Fruit fly (Drosophila melanogaster) whole organism, embryonic: Measurements from ENCODE around the gene CG14043.
A peak's percentile ranks its signal among the peaks of the same experiment; 100 is the strongest.

Experiments used
- ATbp ChIP-seq: fragments of 200-800 bp; sonication (Bioruptor generic); optimal IDR thresholded peaks from 2 replicates; lab custom pipeline; 2017; ENCODE audit warnings: missing biosample characterization, mild to moderate bottlenecking, missing genetic modification characterization, missing genetic modification reagents
- Asciz ChIP-seq: fragments of 200-800 bp; sonication (Bioruptor generic); optimal IDR thresholded peaks from 2 replicates; lab custom pipeline; 2017; ENCODE audit warnings: missing biosample characterization, mild to moderate bottlenecking, missing genetic modification characterization, missing genetic modification reagents
- Atf-2 ChIP-seq: fragments of 200-800 bp; sonication (Bioruptor generic); optimal IDR thresholded peaks from 2 replicates; lab custom pipeline; 2016; ENCODE audit warnings: missing biosample characterization, missing genetic modification characterization
- BEAF-32 ChIP-seq: fragments of 200-800 bp; sonication (Bioruptor generic); optimal IDR thresholded peaks from 3 replicates; lab custom pipeline; 2017; ENCODE audit warnings: missing biosample characterization, missing genetic modification characterization, mild to moderate bottlenecking, moderate library complexity, missing genetic modification reagents
- Bgb ChIP-seq: fragments of 200-800 bp; sonication (Bioruptor generic); IDR thresholded peaks from 2 replicates; pipeline ENCODE4 v1.3.6; 2022; ENCODE audit warnings: missing biosample characterization, missing genetic modification characterization; ENCODE audit not compliant: partially characterized antibody
- CG10274 ChIP-seq: fragments of 200-800 bp; sonication (Bioruptor generic); optimal IDR thresholded peaks from 3 replicates; lab custom pipeline; 2017; ENCODE audit warnings: missing biosample characterization, mild to moderate bottlenecking, missing genetic modification characterization
- CG11504 ChIP-seq: fragments of 200-800 bp; sonication (Bioruptor generic); optimal IDR thresholded peaks from 3 replicates; lab custom pipeline; 2019; ENCODE audit warnings: missing biosample characterization, mild to moderate bottlenecking, missing genetic modification characterization, moderate library complexity
- CG12769 ChIP-seq: fragments of 200-800 bp; sonication (Bioruptor generic); optimal IDR thresholded peaks from 2 replicates; lab custom pipeline; 2019; ENCODE audit warnings: missing biosample characterization, mild to moderate bottlenecking, missing genetic modification characterization, moderate library complexity
- CG13287 ChIP-seq: fragments of 200-800 bp; sonication (Bioruptor generic); IDR thresholded peaks from 2 replicates; pipeline ENCODE4 v1.3.6; 2022; ENCODE audit warnings: missing biosample characterization, missing genetic modification characterization; ENCODE audit not compliant: partially characterized antibody
- CG13624 ChIP-seq: fragments of 200-800 bp; sonication (Bioruptor generic); optimal IDR thresholded peaks from 2 replicates; lab custom pipeline; 2016; ENCODE audit warnings: missing biosample characterization, missing genetic modification characterization
- CG15514 ChIP-seq: fragments of 200-800 bp; sonication (Bioruptor generic); optimal IDR thresholded peaks from 3 replicates; lab custom pipeline; 2017; ENCODE audit warnings: missing biosample characterization, missing genetic modification characterization, mild to moderate bottlenecking, moderate library complexity, missing genetic modification reagents
- CG15696 ChIP-seq: fragments of 200-800 bp; sonication (Bioruptor generic); optimal IDR thresholded peaks from 2 replicates; lab custom pipeline; 2019; ENCODE audit warnings: missing biosample characterization, mild to moderate bottlenecking, missing genetic modification characterization, moderate library complexity
- CG17359 ChIP-seq: fragments of 200-800 bp; sonication (Bioruptor generic); optimal IDR thresholded peaks from 3 replicates; lab custom pipeline; 2018; ENCODE audit warnings: missing biosample characterization, mild to moderate bottlenecking, missing genetic modification characterization, moderate library complexity
- CG17568 ChIP-seq: fragments of 200-800 bp; sonication (Bioruptor generic); optimal IDR thresholded peaks from 2 replicates; lab custom pipeline; 2018; ENCODE audit warnings: missing biosample characterization, mild to moderate bottlenecking, missing genetic modification characterization, moderate library complexity
- CG30020 ChIP-seq: fragments of 200-800 bp; optimal IDR thresholded peaks from 2 replicates; lab custom pipeline; 2019; ENCODE audit warnings: missing biosample characterization, mild to moderate bottlenecking, missing genetic modification characterization, moderate library complexity
- CG3281 ChIP-seq: fragments of 200-800 bp; sonication (Bioruptor generic); optimal IDR thresholded peaks from 3 replicates; lab custom pipeline; 2017; ENCODE audit warnings: missing biosample characterization, mild to moderate bottlenecking, missing genetic modification characterization
- CG7271 ChIP-seq: fragments of 200-800 bp; sonication (Bioruptor generic); optimal IDR thresholded peaks from 2 replicates; lab custom pipeline; 2018; ENCODE audit warnings: missing biosample characterization, mild to moderate bottlenecking, missing genetic modification characterization, moderate library complexity
- CG7786 ChIP-seq: fragments of 200-800 bp; sonication (Bioruptor generic); optimal IDR thresholded peaks from 2 replicates; lab custom pipeline; 2016; ENCODE audit warnings: missing biosample characterization, missing genetic modification characterization
- CG7987 ChIP-seq: fragments of 200-800 bp; sonication (Bioruptor generic); optimal IDR thresholded peaks from 2 replicates; lab custom pipeline; 2018; ENCODE audit warnings: missing biosample characterization, mild to moderate bottlenecking, missing genetic modification characterization, moderate library complexity
- CG8944 ChIP-seq: fragments of 200-800 bp; sonication (Bioruptor generic); optimal IDR thresholded peaks from 3 replicates; lab custom pipeline; 2016; ENCODE audit warnings: missing biosample characterization, missing genetic modification characterization
- Dbx ChIP-seq: fragments of 200-800 bp; sonication (Bioruptor generic); IDR thresholded peaks from 3 replicates; pipeline ENCODE4 v1.3.6; 2022; ENCODE audit warnings: missing biosample characterization, missing genetic modification characterization
- Dip2 ChIP-seq: fragments of 200-800 bp; sonication (Bioruptor generic); IDR thresholded peaks from 2 replicates; pipeline ENCODE4 v1.3.6; 2022; ENCODE audit warnings: missing biosample characterization, missing genetic modification characterization
- ERR ChIP-seq: fragments of 200-800 bp; sonication (Bioruptor generic); optimal IDR thresholded peaks from 2 replicates; lab custom pipeline; 2016; ENCODE audit warnings: missing biosample characterization, missing genetic modification characterization
- Ets65A ChIP-seq: fragments of 200-800 bp; sonication (Bioruptor generic); peaks from one replicate; lab custom pipeline; 2016; ENCODE audit warnings: missing biosample characterization, missing genetic modification characterization
- Gug ChIP-seq: fragments of 200-800 bp; sonication (Bioruptor generic); IDR thresholded peaks from 4 replicates; pipeline ENCODE4 v1.3.6; 2022; ENCODE audit warnings: missing biosample characterization, missing genetic modification characterization
- HLHmδ ChIP-seq: fragments of 200-800 bp; sonication (Bioruptor generic); optimal IDR thresholded peaks from 2 replicates; lab custom pipeline; 2018; ENCODE audit warnings: missing biosample characterization, mild to moderate bottlenecking, missing genetic modification characterization, moderate library complexity
- NFAT ChIP-seq: fragments of 200-800 bp; sonication (Bioruptor generic); IDR thresholded peaks from 2 replicates; pipeline ENCODE4 v1.3.6; 2022; ENCODE audit warnings: missing biosample characterization, missing genetic modification characterization
- Nf-YC ChIP-seq: fragments of 200-800 bp; optimal IDR thresholded peaks from 3 replicates; lab custom pipeline; 2019; ENCODE audit warnings: missing biosample characterization, mild to moderate bottlenecking, missing genetic modification characterization, moderate library complexity
- NfI ChIP-seq: fragments of 200-800 bp; sonication (Bioruptor generic); optimal IDR thresholded peaks from 3 replicates; lab custom pipeline; 2018; ENCODE audit warnings: missing biosample characterization, mild to moderate bottlenecking, missing genetic modification characterization, moderate library complexity
- Poxn ChIP-seq: fragments of 200-800 bp; sonication (Bioruptor generic); IDR thresholded peaks from 2 replicates; pipeline ENCODE4 v1.3.6; 2022; ENCODE audit warnings: missing biosample characterization, missing genetic modification characterization
- Rx ChIP-seq: fragments of 200-800 bp; sonication (Bioruptor generic); IDR thresholded peaks from 2 replicates; pipeline ENCODE4 v1.3.6; 2022; ENCODE audit warnings: missing biosample characterization, missing genetic modification characterization
- Xbp1 ChIP-seq: fragments of 200-800 bp; sonication (Bioruptor generic); optimal IDR thresholded peaks from 3 replicates; lab custom pipeline; 2016; ENCODE audit warnings: missing biosample characterization, mild to moderate bottlenecking, missing genetic modification characterization
- abd-A ChIP-seq: fragments of 200-800 bp; sonication (Bioruptor generic); optimal IDR thresholded peaks from 3 replicates; lab custom pipeline; 2019; ENCODE audit warnings: missing biosample characterization, mild to moderate bottlenecking, missing genetic modification characterization, moderate library complexity
- ap ChIP-seq: fragments of 200-800 bp; sonication (Bioruptor generic); IDR thresholded peaks from 2 replicates; pipeline ENCODE4 v1.3.6; 2022; ENCODE audit warnings: missing biosample characterization, missing genetic modification characterization
- az2 ChIP-seq: fragments of 200-800 bp; sonication (Bioruptor generic); optimal IDR thresholded peaks from 3 replicates; lab custom pipeline; 2016; ENCODE audit warnings: missing biosample characterization, missing genetic modification characterization
- bigmax ChIP-seq: fragments of 200-800 bp; sonication (Bioruptor generic); optimal IDR thresholded peaks from 2 replicates; lab custom pipeline; 2018; ENCODE audit warnings: missing biosample characterization, mild to moderate bottlenecking, missing genetic modification characterization
- dmrt11E ChIP-seq: fragments of 200-800 bp; sonication (Bioruptor generic); optimal IDR thresholded peaks from 3 replicates; lab custom pipeline; 2018; ENCODE audit warnings: missing biosample characterization, mild to moderate bottlenecking, missing genetic modification characterization, moderate library complexity
- hbn ChIP-seq: fragments of 200-800 bp; sonication (Bioruptor generic); IDR thresholded peaks from 2 replicates; pipeline ENCODE4 v1.3.6; 2022; ENCODE audit warnings: missing biosample characterization, missing genetic modification characterization; ENCODE audit not compliant: partially characterized antibody
- kay ChIP-seq: fragments of 200-800 bp; sonication (Bioruptor generic); optimal IDR thresholded peaks from 2 replicates; lab custom pipeline; 2016; ENCODE audit warnings: missing biosample characterization, missing genetic modification characterization
- maf-S ChIP-seq: fragments of 200-800 bp; sonication (Bioruptor generic); optimal IDR thresholded peaks from 2 replicates; lab custom pipeline; 2016; ENCODE audit warnings: missing biosample characterization, missing genetic modification characterization
- pzg ChIP-seq: fragments of 200-800 bp; sonication (Bioruptor generic); optimal IDR thresholded peaks from 3 replicates; lab custom pipeline; 2018; ENCODE audit warnings: missing biosample characterization, mild to moderate bottlenecking, missing genetic modification characterization, moderate library complexity
- salm ChIP-seq: fragments of 200-800 bp; sonication (Bioruptor generic); optimal IDR thresholded peaks from 2 replicates; lab custom pipeline; 2018; ENCODE audit warnings: missing biosample characterization, mild to moderate bottlenecking, missing genetic modification characterization
- sqz ChIP-seq: fragments of 200-800 bp; sonication (Bioruptor generic); optimal IDR thresholded peaks from 3 replicates; lab custom pipeline; 2018; ENCODE audit warnings: missing biosample characterization, mild to moderate bottlenecking, missing genetic modification characterization
- stwl ChIP-seq: fragments of 200-800 bp; sonication (Bioruptor generic); optimal IDR thresholded peaks from 3 replicates; lab custom pipeline; 2018; ENCODE audit warnings: missing biosample characterization, mild to moderate bottlenecking, missing genetic modification characterization, moderate library complexity
- tna ChIP-seq: fragments of 200-800 bp; sonication (Bioruptor generic); IDR thresholded peaks from 2 replicates; pipeline ENCODE4 v1.3.6; 2022; ENCODE audit warnings: missing biosample characterization, missing genetic modification characterization; ENCODE audit not compliant: partially characterized antibody
- twi ChIP-seq: fragments of 200-800 bp; optimal IDR thresholded peaks from 2 replicates; lab custom pipeline; 2019; ENCODE audit warnings: missing biosample characterization, mild to moderate bottlenecking, missing genetic modification characterization, moderate library complexity
- unpg ChIP-seq: fragments of 200-800 bp; sonication (Bioruptor generic); optimal IDR thresholded peaks from 3 replicates; lab custom pipeline; 2018; ENCODE audit warnings: missing biosample characterization, mild to moderate bottlenecking, missing genetic modification characterization, moderate library complexity
- zf30C ChIP-seq: fragments of 200-800 bp; sonication (Bioruptor generic); optimal IDR thresholded peaks from 3 replicates; lab custom pipeline; 2018; ENCODE audit warnings: missing biosample characterization, mild to moderate bottlenecking, missing genetic modification characterization
- zfh2 ChIP-seq: fragments of 200-800 bp; sonication (Bioruptor generic); optimal IDR thresholded peaks from 2 replicates; lab custom pipeline; 2016; ENCODE audit warnings: missing biosample characterization, missing genetic modification characterization

Gene CG14043

dm6 chr2L:4973731-4974415 is 2.4 kb downstream of the CG14043 start, which contains the start of gene mRpL28 (continued):
- peak; percentile 40 for TF ChIP-seq BEAF-32 (GFP tag; lab: Kevin White, UChicago)
- peak; percentile 40 for TF ChIP-seq Nf-YC (tag; lab: Kevin White, UChicago)
- TF ChIP-seq bigmax (GFP tag; lab: Kevin White, UChicago): no peak
- peak; percentile 59 for TF ChIP-seq CG13624 (GFP tag; lab: Kevin White, UChicago)
- no peak for TF ChIP-seq abd-A (tag; lab: Kevin White, UChicago)
- no peak for TF ChIP-seq zf30C (GFP tag; lab: Kevin White, UChicago)
- TF ChIP-seq stwl: peak; percentile 92
- TF ChIP-seq unpg (GFP tag; lab: Kevin White, UChicago): peak; percentile 20
- TF ChIP-seq Bgb: peak; percentile 10; the same call in 1 of the 2 replicates
- TF ChIP-seq CG11504: no peak
- no peak for TF ChIP-seq Dip2
- TF ChIP-seq CG17359 (tag; lab: Kevin White, UChicago): no peak
- no peak for TF ChIP-seq CG12769 (tag; lab: Kevin White, UChicago)
- no peak for TF ChIP-seq sqz (GFP tag; lab: Kevin White, UChicago)
- TF ChIP-seq Dbx (GFP tag; lab: Robert Waterston, UW): no peak
- no peak for TF ChIP-seq az2 (GFP tag; lab: Kevin White, UChicago)
- TF ChIP-seq dmrt11E (tag; lab: Kevin White, UChicago): no peak
- TF ChIP-seq Rx (GFP tag; lab: Robert Waterston, UW): no peak
- peak; percentile 26 for TF ChIP-seq CG15514
- TF ChIP-seq hbn (GFP tag; lab: Robert Waterston, UW): no peak
- peak; percentile 72; the same call in 1 of the 2 replicates for TF ChIP-seq CG13287 (GFP tag; lab: Robert Waterston, UW)
- TF ChIP-seq CG15696: no peak
- no peak for TF ChIP-seq ATbp
- TF ChIP-seq CG17568 (GFP tag; lab: Kevin White, UChicago): no peak
- TF ChIP-seq Gug: no peak
- TF ChIP-seq HLHmδ (GFP tag; lab: Kevin White, UChicago): no peak
- TF ChIP-seq twi (tag; lab: Kevin White, UChicago): no peak
- no peak for TF ChIP-seq NfI (GFP tag; lab: Kevin White, UChicago)
- TF ChIP-seq CG7987 (GFP tag; lab: Kevin White, UChicago): no peak
- no peak for TF ChIP-seq salm
- TF ChIP-seq Poxn (GFP tag; lab: Robert Waterston, UW): no peak
- no peak for TF ChIP-seq Atf-2 (GFP tag; lab: Kevin White, UChicago)
- no peak for TF ChIP-seq kay (GFP tag; lab: Kevin White, UChicago)
- TF ChIP-seq Xbp1: no peak
- TF ChIP-seq tna: no peak
- TF ChIP-seq zfh2 (GFP tag; lab: Kevin White, UChicago): no peak
- TF ChIP-seq CG8944 (GFP tag; lab: Kevin White, UChicago): no peak
- no peak for TF ChIP-seq CG7271
- peak; percentile 44 for TF ChIP-seq pzg (GFP tag; lab: Kevin White, UChicago)
- no peak for TF ChIP-seq CG10274
- peak; percentile 14 for TF ChIP-seq Ets65A (GFP tag; lab: Kevin White, UChicago)
- no peak for TF ChIP-seq NFAT (GFP tag; lab: Robert Waterston, UW)
- no peak for TF ChIP-seq CG7786
- TF ChIP-seq CG3281 (GFP tag; lab: Kevin White, UChicago): peak; percentile 46
- TF ChIP-seq ap (GFP tag; lab: Robert Waterston, UW): no peak
- TF ChIP-seq maf-S (GFP tag; lab: Kevin White, UChicago): no peak
- peak; percentile 39 for TF ChIP-seq CG30020 (tag; lab: Kevin White, UChicago)
- TF ChIP-seq ERR (GFP tag; lab: Kevin White, UChicago): no peak
- TF ChIP-seq Asciz (GFP tag; lab: Kevin White, UChicago): no peak
